Worm (Caenorhabditis elegans): Measurements from ENCODE around the gene abts-3.

ce11 chrII:6125259-6125658 is 7.4 kb upstream of the abts-3 start, which contains the start of gene rars-2:
- TF ChIP-seq him-1 (tag; optimal IDR thresholded peaks at IDR 0.05) (no peak), dao-5 (tag; optimal IDR thresholded peaks at IDR 0.05) (no peak), W03F9.2 (tag; optimal IDR thresholded peaks at IDR 0.05) (no peak)
